Worm (Caenorhabditis elegans): ENCODE results near the gene crn-5.
A peak's percentile ranks its signal among the peaks of the same experiment; 100 is the strongest.

The crn-5 gene

ce11 chrII:10547803-10548693 lies 44.5 kb upstream of the crn-5 start (continued):
- TF ChIP-seq nhr-12 (tag; optimal IDR thresholded peaks at IDR 0.05) (no peak), irx-1 (tag; optimal IDR thresholded peaks at IDR 0.05) (no peak), unc-62 (GFP tag; optimal IDR thresholded peaks at IDR 0.05) (no peak), hlh-4 (tag; optimal IDR thresholded peaks at IDR 0.05) (no peak), sox-4 (tag; optimal IDR thresholded peaks at IDR 0.05) (peak; percentile 21), lin-39 (tag; optimal IDR thresholded peaks at IDR 0.05) (no peak), tlp-1 (tag; optimal IDR thresholded peaks at IDR 0.05) (no peak), blmp-1 (tag; optimal IDR thresholded peaks at IDR 0.05) (peak; percentile 26), tbx-2 (tag; optimal IDR thresholded peaks at IDR 0.05) (no peak), ets-5 (GFP tag; IDR thresholded peaks at IDR 0.05) (no peak), mef-2 (tag; optimal IDR thresholded peaks at IDR 0.05) (peak; percentile 18), unc-30 (tag; optimal IDR thresholded peaks at IDR 0.05) (no peak), lin-35 (GFP tag; optimal IDR thresholded peaks at IDR 0.05) (peak; percentile 33 to 51), elt-2 (tag; optimal IDR thresholded peaks at IDR 0.05) (no peak), F16B12.6 (tag; optimal IDR thresholded peaks at IDR 0.05) (no peak), lin-14 (GFP tag; optimal IDR thresholded peaks at IDR 0.05) (peak; percentile 63), egl-27 (tag; optimal IDR thresholded peaks at IDR 0.05) (no peak), ceh-63 (GFP tag; optimal IDR thresholded peaks at IDR 0.05) (no peak), sptf-1 (tag; optimal IDR thresholded peaks at IDR 0.05) (no peak), snpc-4 (tag; optimal IDR thresholded peaks at IDR 0.05) (no peak), nhr-85 (tag) (no peak), C16A3.4 (tag; optimal IDR thresholded peaks at IDR 0.05) (no peak), ces-1 (GFP tag; optimal IDR thresholded peaks at IDR 0.05) (no peak), unc-130 (tag; optimal IDR thresholded peaks at IDR 0.05) (no peak), grh-1 (GFP tag; IDR thresholded peaks at IDR 0.05) (no peak; the same call in 1 of the 2 replicates), ceh-82 (tag; optimal IDR thresholded peaks at IDR 0.05) (no peak), lir-3 (tag; optimal IDR thresholded peaks at IDR 0.05; ENCODE audit: poor library complexity) (no peak), pqm-1 (tag; optimal IDR thresholded peaks at IDR 0.05) (no peak), nhr-11 (tag; optimal IDR thresholded peaks at IDR 0.05) (no peak), lin-13 (GFP tag; optimal IDR thresholded peaks at IDR 0.05) (peak; percentile 35), ztf-4 (tag; optimal IDR thresholded peaks at IDR 0.05) (peak; percentile 31), vab-15 (tag; optimal IDR thresholded peaks at IDR 0.05) (no peak), ama-1 (optimal IDR thresholded peaks at IDR 0.05) (peak; percentile 88), dsc-1 (tag; optimal IDR thresholded peaks at IDR 0.05) (no peak), skn-1 (tag; optimal IDR thresholded peaks at IDR 0.05) (peak; percentile 14), ceh-8 (GFP tag; optimal IDR thresholded peaks at IDR 0.05) (no peak), C34B4.2 (tag; optimal IDR thresholded peaks at IDR 0.05) (no peak), nhr-71 (tag; optimal IDR thresholded peaks at IDR 0.05) (peak; percentile 60), nhr-76 (tag; optimal IDR thresholded peaks at IDR 0.05) (no peak), aha-1 (tag; optimal IDR thresholded peaks at IDR 0.05) (no peak), fkh-8 (tag; optimal IDR thresholded peaks at IDR 0.05) (peak; percentile 51), aly-2 (tag; optimal IDR thresholded peaks at IDR 0.05) (peak; percentile 28), pag-3 (tag; optimal IDR thresholded peaks at IDR 0.05; ENCODE audit: borderline replicate concordance, insufficient read depth) (no peak)

Measured in whole organism, L1 larva.